Worm (Caenorhabditis elegans): ENCODE measurements around the gene T08B6.4.

T08B6.4 gene

ce11 chrIV:4880634-4881033 is 24.9 kb upstream of the T08B6.4 start:
- TF ChIP-seq cnd-1 (tag; optimal IDR thresholded peaks at IDR 0.05) (no peak), elt-3 (tag; optimal IDR thresholded peaks at IDR 0.05) (no peak), nhr-28 (tag; optimal IDR thresholded peaks at IDR 0.05) (no peak), ceh-39 (tag; optimal IDR thresholded peaks at IDR 0.05) (no peak), zip-8 (tag; optimal IDR thresholded peaks at IDR 0.05) (no peak), unc-39 (tag; optimal IDR thresholded peaks at IDR 0.05) (no peak), elt-1 (tag; optimal IDR thresholded peaks at IDR 0.05; ENCODE audit: borderline replicate concordance, insufficient read depth) (no peak), ces-1 (GFP tag; optimal IDR thresholded peaks at IDR 0.05) (peak; percentile 34), hlh-1 (tag; optimal IDR thresholded peaks at IDR 0.05) (peak; percentile 43), drap-1 (GFP tag; optimal IDR thresholded peaks at IDR 0.05) (no peak), lsy-2 (tag; optimal IDR thresholded peaks at IDR 0.05) (no peak)

- TF ChIP-seq zip-8 (tag; optimal IDR thresholded peaks at IDR 0.05) (peak; percentile 75), cnd-1 (tag; optimal IDR thresholded peaks at IDR 0.05) (no peak), flh-1 (GFP tag; optimal IDR thresholded peaks at IDR 0.05) (no peak)
Observed at ce11 chrIV:4883984-4884383, 21.5 kb upstream of the T08B6.4 start, which contains the start of gene str-166. Gene str-166 (plus strand): TSS chrIV:4884284.

ce11 chrIV:4885435-4885834 is 20.1 kb upstream of the T08B6.4 start:
- TF ChIP-seq unc-39 (tag; optimal IDR thresholded peaks at IDR 0.05), result no peak

ce11 chrIV:4887258-4887657 is 18.2 kb upstream of the T08B6.4 start, which contains the start of gene T08B6.1:
Gene T08B6.1 (minus strand): TSS chrIV:4887358.
- TF ChIP-seq lin-32 (GFP tag; optimal IDR thresholded peaks at IDR 0.05), result no peak
- no peak for TF ChIP-seq zip-8 (tag; optimal IDR thresholded peaks at IDR 0.05)
- no peak for TF ChIP-seq nhr-237 (tag; optimal IDR thresholded peaks at IDR 0.05)
- no peak for TF ChIP-seq bed-3 (GFP tag; optimal IDR thresholded peaks at IDR 0.05)
- no peak for TF ChIP-seq sem-2 (GFP tag; optimal IDR thresholded peaks at IDR 0.05)
- TF ChIP-seq pha-4 (tag; optimal IDR thresholded peaks at IDR 0.05), result no peak
- TF ChIP-seq nhr-28 (tag; optimal IDR thresholded peaks at IDR 0.05), result no peak
- no peak for TF ChIP-seq elt-3 (tag; optimal IDR thresholded peaks at IDR 0.05)

ce11 chrIV:4889613-4890012 is 15.9 kb upstream of the T08B6.4 start, which contains the start of gene sgnh-1:
Gene sgnh-1 (plus strand): TSS chrIV:4889913.
- TF ChIP-seq unc-120 (tag; optimal IDR thresholded peaks at IDR 0.05; ENCODE audit: poor library complexity, severe bottlenecking) (no peak), M03D4.4 (tag; optimal IDR thresholded peaks at IDR 0.05) (no peak), nhr-76 (tag; optimal IDR thresholded peaks at IDR 0.05) (no peak), mep-1 (tag; optimal IDR thresholded peaks at IDR 0.05) (no peak), ceh-83 (GFP tag; optimal IDR thresholded peaks at IDR 0.05) (no peak), ceh-39 (tag; optimal IDR thresholded peaks at IDR 0.05) (no peak)

ce11 chrIV:4890543-4890942 is 15.0 kb upstream of the T08B6.4 start, which contains the start of gene T08B6.9:
Gene T08B6.9 (plus strand): TSS chrIV:4890843.
- no peak for TF ChIP-seq elt-3 (tag; optimal IDR thresholded peaks at IDR 0.05)
- TF ChIP-seq mab-5 (tag; optimal IDR thresholded peaks at IDR 0.05), result no peak
- TF ChIP-seq lin-13 (tag; optimal IDR thresholded peaks at IDR 0.05), result no peak
- TF ChIP-seq cnd-1 (tag; optimal IDR thresholded peaks at IDR 0.05), result no peak
- no peak for TF ChIP-seq lsy-2 (tag; optimal IDR thresholded peaks at IDR 0.05)
- no peak for TF ChIP-seq ceh-83 (GFP tag; optimal IDR thresholded peaks at IDR 0.05)

- TF ChIP-seq sptf-1 (tag; optimal IDR thresholded peaks at IDR 0.05) (no peak), lin-13 (tag; optimal IDR thresholded peaks at IDR 0.05) (no peak), mls-2 (tag; optimal IDR thresholded peaks at IDR 0.05) (no peak), nhr-237 (tag; optimal IDR thresholded peaks at IDR 0.05) (no peak), elt-3 (tag; optimal IDR thresholded peaks at IDR 0.05) (no peak), blmp-1 (tag; optimal IDR thresholded peaks at IDR 0.05) (no peak), unc-120 (tag; optimal IDR thresholded peaks at IDR 0.05; ENCODE audit: poor library complexity, severe bottlenecking) (no peak), cnd-1 (tag; optimal IDR thresholded peaks at IDR 0.05) (no peak), M03D4.4 (tag; optimal IDR thresholded peaks at IDR 0.05) (no peak), snpc-4 (tag; optimal IDR thresholded peaks at IDR 0.05) (no peak), ham-2 (GFP tag; optimal IDR thresholded peaks at IDR 0.05) (no peak), ces-1 (GFP tag; optimal IDR thresholded peaks at IDR 0.05) (no peak), lsy-2 (tag; optimal IDR thresholded peaks at IDR 0.05) (no peak), ceh-43 (GFP tag; optimal IDR thresholded peaks at IDR 0.05) (no peak), elt-1 (tag; optimal IDR thresholded peaks at IDR 0.05; ENCODE audit: borderline replicate concordance, insufficient read depth) (no peak)
Observed at ce11 chrIV:4903961-4904360, 1.5 kb upstream of the T08B6.4 start, which contains the start of gene str-161. Gene str-161 (minus strand): TSS chrIV:4904061.
